Fruit fly (Drosophila melanogaster) whole organism, embryonic: ENCODE measurements around the gene CG12106.

Experiments used
- B-H1 ChIP-seq: fragments of 200-800 bp; sonication (Bioruptor generic); IDR thresholded peaks from 3 replicates; pipeline ENCODE4 v1.3.6; 2022; ENCODE audit warnings: missing biosample characterization, missing genetic modification characterization
- Bdp1 ChIP-seq: fragments of 200-800 bp; sonication (Bioruptor generic); optimal IDR thresholded peaks from 3 replicates; lab custom pipeline; 2016; ENCODE audit warnings: missing biosample characterization, missing genetic modification characterization
- CG10147 ChIP-seq: fragments of 200-800 bp; sonication (Bioruptor generic); optimal IDR thresholded peaks from 2 replicates; lab custom pipeline; 2019; ENCODE audit warnings: missing biosample characterization, mild to moderate bottlenecking, missing genetic modification characterization, moderate library complexity
- CG10267 ChIP-seq: fragments of 200-800 bp; sonication (Bioruptor generic); optimal IDR thresholded peaks from 2 replicates; lab custom pipeline; 2018; ENCODE audit warnings: missing biosample characterization, mild to moderate bottlenecking, missing genetic modification characterization, moderate library complexity
- CG10959 ChIP-seq: fragments of 200-800 bp; sonication (Bioruptor generic); IDR thresholded peaks from 2 replicates; pipeline ENCODE4 v1.3.6; 2022; ENCODE audit warnings: missing biosample characterization, missing genetic modification characterization
- CG11085 ChIP-seq: fragments of 200-800 bp; sonication (Bioruptor generic); IDR thresholded peaks from 2 replicates; pipeline ENCODE4 v1.3.6; 2022; ENCODE audit warnings: missing biosample characterization, missing genetic modification characterization
- CG11560 ChIP-seq: fragments of 200-800 bp; sonication (Bioruptor generic); IDR thresholded peaks from 3 replicates; pipeline ENCODE4 v1.3.6; 2022; ENCODE audit warnings: missing biosample characterization, missing genetic modification characterization
- CG13123 ChIP-seq: fragments of 200-800 bp; sonication (Bioruptor generic); optimal IDR thresholded peaks from 2 replicates; lab custom pipeline; 2016; ENCODE audit warnings: missing biosample characterization, missing genetic modification characterization
- CG13775 ChIP-seq: fragments of 200-800 bp; sonication (Bioruptor generic); optimal IDR thresholded peaks from 3 replicates; lab custom pipeline; 2017; ENCODE audit warnings: missing biosample characterization, mild to moderate bottlenecking, missing genetic modification characterization
- CG13894 ChIP-seq: fragments of 200-800 bp; sonication (Bioruptor generic); optimal IDR thresholded peaks from 3 replicates; lab custom pipeline; 2018; ENCODE audit warnings: missing biosample characterization, mild to moderate bottlenecking, missing genetic modification characterization, moderate library complexity
- CG15011 ChIP-seq: fragments of 200-800 bp; sonication (Bioruptor generic); optimal IDR thresholded peaks from 3 replicates; lab custom pipeline; 2018; ENCODE audit warnings: missing biosample characterization, mild to moderate bottlenecking, missing genetic modification characterization
- CG1602 ChIP-seq: fragments of 200-800 bp; sonication (Bioruptor generic); optimal IDR thresholded peaks from 3 replicates; lab custom pipeline; 2016; ENCODE audit warnings: missing biosample characterization, missing genetic modification characterization
- CG17328 ChIP-seq: fragments of 200-800 bp; sonication (Bioruptor generic); IDR thresholded peaks from 2 replicates; pipeline ENCODE4 v1.3.6; 2022; ENCODE audit warnings: missing biosample characterization, missing genetic modification characterization
- CG17568 ChIP-seq: fragments of 200-800 bp; sonication (Bioruptor generic); optimal IDR thresholded peaks from 2 replicates; lab custom pipeline; 2018; ENCODE audit warnings: missing biosample characterization, mild to moderate bottlenecking, missing genetic modification characterization, moderate library complexity
- CG1832 ChIP-seq: fragments of 200-800 bp; sonication (Bioruptor generic); optimal IDR thresholded peaks from 2 replicates; lab custom pipeline; 2017; ENCODE audit warnings: missing biosample characterization, mild to moderate bottlenecking, missing genetic modification characterization, inconsistent platforms
- CG30403 ChIP-seq: fragments of 200-800 bp; sonication (Bioruptor generic); optimal IDR thresholded peaks from 3 replicates; lab custom pipeline; 2016; ENCODE audit warnings: missing biosample characterization, missing genetic modification characterization
- CG3995 ChIP-seq: fragments of 200-800 bp; sonication (Bioruptor generic); optimal IDR thresholded peaks from 3 replicates; lab custom pipeline; 2016; ENCODE audit warnings: missing biosample characterization, missing genetic modification characterization
- CG4820 ChIP-seq: fragments of 200-800 bp; sonication (Bioruptor generic); optimal IDR thresholded peaks from 3 replicates; lab custom pipeline; 2016; ENCODE audit warnings: missing biosample characterization, missing genetic modification characterization
- CG5245 ChIP-seq: fragments of 200-800 bp; sonication (Bioruptor generic); optimal IDR thresholded peaks from 3 replicates; lab custom pipeline; 2016; ENCODE audit warnings: missing biosample characterization, missing genetic modification characterization
- CG6683 ChIP-seq: fragments of 200-800 bp; sonication (Bioruptor generic); optimal IDR thresholded peaks from 2 replicates; lab custom pipeline; 2017; ENCODE audit warnings: missing biosample characterization, mild to moderate bottlenecking, missing genetic modification characterization, missing genetic modification reagents
- CG7556 ChIP-seq: fragments of 200-800 bp; sonication (Bioruptor generic); optimal IDR thresholded peaks from 2 replicates; lab custom pipeline; 2017; ENCODE audit warnings: missing biosample characterization, mild to moderate bottlenecking, missing genetic modification characterization
- CG8359 ChIP-seq: fragments of 200-800 bp; sonication (Bioruptor generic); optimal IDR thresholded peaks from 2 replicates; lab custom pipeline; 2017; ENCODE audit warnings: missing biosample characterization, mild to moderate bottlenecking, missing genetic modification characterization, borderline replicate concordance
- CG8388 ChIP-seq: fragments of 200-800 bp; sonication (Bioruptor generic); optimal IDR thresholded peaks from 2 replicates; lab custom pipeline; 2019; ENCODE audit warnings: missing biosample characterization, mild to moderate bottlenecking, missing genetic modification characterization, moderate library complexity
- CoRest ChIP-seq: fragments of 200-800 bp; sonication (Bioruptor generic); optimal IDR thresholded peaks from 3 replicates; lab custom pipeline; 2018; ENCODE audit warnings: missing biosample characterization, mild to moderate bottlenecking, missing genetic modification characterization, moderate library complexity
- CrebB ChIP-seq: fragments of 200-800 bp; sonication (Bioruptor generic); optimal IDR thresholded peaks from 3 replicates; lab custom pipeline; 2018; ENCODE audit warnings: missing biosample characterization, mild to moderate bottlenecking, missing genetic modification characterization
- Dip2 ChIP-seq: fragments of 200-800 bp; sonication (Bioruptor generic); IDR thresholded peaks from 2 replicates; pipeline ENCODE4 v1.3.6; 2022; ENCODE audit warnings: missing biosample characterization, missing genetic modification characterization
- Ets97D ChIP-seq: fragments of 200-800 bp; sonication (Bioruptor generic); optimal IDR thresholded peaks from 3 replicates; lab custom pipeline; 2016; ENCODE audit warnings: missing biosample characterization, missing genetic modification characterization
- Gug ChIP-seq: fragments of 200-800 bp; sonication (Bioruptor generic); IDR thresholded peaks from 4 replicates; pipeline ENCODE4 v1.3.6; 2022; ENCODE audit warnings: missing biosample characterization, missing genetic modification characterization
- HLH3B ChIP-seq: fragments of 200-800 bp; sonication (Bioruptor generic); IDR thresholded peaks from 2 replicates; pipeline ENCODE4 v1.3.6; 2022; ENCODE audit warnings: missing biosample characterization, missing genetic modification characterization
- Hmr ChIP-seq: fragments of 200-800 bp; sonication (Bioruptor generic); optimal IDR thresholded peaks from 3 replicates; lab custom pipeline; 2017; ENCODE audit warnings: mild to moderate bottlenecking, missing biosample characterization, missing genetic modification reagents, missing genetic modification characterization
- Lhr ChIP-seq: fragments of 200-800 bp; sonication (Bioruptor generic); optimal IDR thresholded peaks from 3 replicates; lab custom pipeline; 2017; ENCODE audit warnings: mild to moderate bottlenecking, missing biosample characterization, missing genetic modification reagents, missing genetic modification characterization
- Nf-YA ChIP-seq: fragments of 200-800 bp; sonication (Bioruptor generic); IDR thresholded peaks from 2 replicates; pipeline ENCODE4 v1.3.6; 2022; ENCODE audit warnings: missing biosample characterization, missing genetic modification characterization
- Nf-YC ChIP-seq: fragments of 200-800 bp; optimal IDR thresholded peaks from 3 replicates; lab custom pipeline; 2019; ENCODE audit warnings: missing biosample characterization, mild to moderate bottlenecking, missing genetic modification characterization, moderate library complexity
- PHDP ChIP-seq: fragments of 200-800 bp; sonication (Bioruptor generic); optimal IDR thresholded peaks from 3 replicates; lab custom pipeline; 2018; ENCODE audit warnings: missing biosample characterization, mild to moderate bottlenecking, missing genetic modification characterization, moderate library complexity
- Rfx ChIP-seq: fragments of 200-800 bp; sonication (Bioruptor generic); IDR thresholded peaks from 2 replicates; pipeline ENCODE4 v1.3.6; 2022; ENCODE audit warnings: missing biosample characterization, missing genetic modification characterization
- Side ChIP-seq: fragments of 200-800 bp; sonication (Bioruptor generic); optimal IDR thresholded peaks from 2 replicates; lab custom pipeline; 2016; ENCODE audit warnings: missing biosample characterization, missing genetic modification characterization
- Sry-β ChIP-seq: fragments of 200-800 bp; sonication (Bioruptor generic); optimal IDR thresholded peaks from 2 replicates; lab custom pipeline; 2018; ENCODE audit warnings: missing biosample characterization, mild to moderate bottlenecking, missing genetic modification characterization, moderate library complexity
- Taf1 ChIP-seq: fragments of 200-800 bp; sonication (Bioruptor generic); IDR thresholded peaks from 2 replicates; pipeline ENCODE4 v1.3.6; 2022; ENCODE audit warnings: missing biosample characterization, missing genetic modification characterization
- ab ChIP-seq: fragments of 200-800 bp; sonication (Bioruptor generic); optimal IDR thresholded peaks from 2 replicates; lab custom pipeline; 2016; ENCODE audit warnings: missing biosample characterization, missing genetic modification characterization
- bbx ChIP-seq: fragments of 200-800 bp; sonication (Bioruptor generic); IDR thresholded peaks from 2 replicates; pipeline ENCODE4 v1.3.6; 2022; ENCODE audit warnings: missing biosample characterization, missing genetic modification characterization; ENCODE audit not compliant: partially characterized antibody
- cg ChIP-seq: fragments of 200-800 bp; sonication (Bioruptor generic); optimal IDR thresholded peaks from 3 replicates; lab custom pipeline; 2019; ENCODE audit warnings: missing biosample characterization, mild to moderate bottlenecking, missing genetic modification characterization, moderate library complexity
- ci ChIP-seq: fragments of 200-800 bp; sonication (Bioruptor generic); IDR thresholded peaks from 3 replicates; pipeline ENCODE4 v1.3.6; 2022; ENCODE audit warnings: missing biosample characterization, missing genetic modification characterization
- h ChIP-seq: fragments of >200 bp; optimal IDR thresholded peaks from 2 replicates; lab custom pipeline; 2017
- hb ChIP-seq: fragments of 200-800 bp; sonication (Bioruptor generic); IDR thresholded peaks from 3 replicates; pipeline ENCODE4 v1.3.6; 2022; ENCODE audit warnings: missing biosample characterization, missing genetic modification characterization; ENCODE audit not compliant: partially characterized antibody
- lola ChIP-seq, 3 experiments: fragments of >200 bp in 2 of 3; fragments of 200-800 bp in 1 of 3; sonication (Bioruptor generic) in 1 of 3; optimal IDR thresholded peaks; 2 replicates each; lab custom pipeline; 2017 to 2019; ENCODE audit warnings: missing biosample characterization in 3 of 3, missing genetic modification characterization in 3 of 3, mild to moderate bottlenecking in 1 of 3, moderate library complexity in 1 of 3
- mirr ChIP-seq: fragments of 200-800 bp; sonication (Bioruptor generic); optimal IDR thresholded peaks from 3 replicates; lab custom pipeline; 2018; ENCODE audit warnings: missing biosample characterization, mild to moderate bottlenecking, missing genetic modification characterization
- sd ChIP-seq: fragments of 200-800 bp; sonication (Bioruptor generic); optimal IDR thresholded peaks from 3 replicates; lab custom pipeline; 2018; ENCODE audit warnings: missing biosample characterization, mild to moderate bottlenecking, missing genetic modification characterization, moderate library complexity
- sim ChIP-seq: fragments of 200-800 bp; sonication (Bioruptor generic); IDR thresholded peaks from 2 replicates; pipeline ENCODE4 v1.3.6; 2022; ENCODE audit warnings: missing biosample characterization, missing genetic modification characterization
- sqz ChIP-seq: fragments of 200-800 bp; sonication (Bioruptor generic); optimal IDR thresholded peaks from 3 replicates; lab custom pipeline; 2018; ENCODE audit warnings: missing biosample characterization, mild to moderate bottlenecking, missing genetic modification characterization

The CG12106 gene

dm6 chrX:9201866-9202681, 8.4 kb downstream of the CG12106 start (continued):
- TF ChIP-seq CoRest (tag; lab: Kevin White, UChicago) (peak; percentile 76), Rfx (GFP tag; lab: Robert Waterston, UW) (peak; percentile 98), Dip2 (GFP tag; lab: Robert Waterston, UW) (no peak), Nf-YC (tag; lab: Kevin White, UChicago) (peak; percentile 56), HLH3B (peak; percentile 67), Gug (GFP tag; lab: Robert Waterston, UW) (peak; percentile 94), CG4820 (GFP tag; lab: Kevin White, UChicago) (no peak), CG1602 (GFP tag; lab: Kevin White, UChicago) (no peak), Nf-YA (GFP tag; lab: Robert Waterston, UW) (peak; percentile 47; the same call in 1 of the 2 replicates), CG13123 (GFP tag; lab: Kevin White, UChicago) (no peak), PHDP (tag; lab: Kevin White, UChicago) (peak; percentile 81), CG7556 (GFP tag; lab: Kevin White, UChicago) (peak; percentile 83), CG6683 (GFP tag; lab: Kevin White, UChicago) (peak; percentile 68), ci (GFP tag; lab: Robert Waterston, UW) (peak; percentile 61; the same call in 1 of the 3 replicates), CG13894 (tag; lab: Kevin White, UChicago) (peak; percentile 82), Bdp1 (GFP tag; lab: Kevin White, UChicago) (peak; percentile 31), Lhr (GFP tag; lab: Kevin White, UChicago) (no peak), CrebB (peak; percentile 38), bbx (GFP tag; lab: Robert Waterston, UW) (no peak), hb (GFP tag; lab: Robert Waterston, UW) (no peak), Side (GFP tag; lab: Kevin White, UChicago) (no peak), cg (no peak), Ets97D (no peak), CG17328 (GFP tag; lab: Robert Waterston, UW) (peak; percentile 40; the same call in 1 of the 2 replicates), CG1832 (GFP tag; lab: Kevin White, UChicago) (no peak), Sry-β (no peak), CG13775 (GFP tag; lab: Kevin White, UChicago) (peak; percentile 79), CG11560 (peak; percentile 79), Taf1 (GFP tag; lab: Robert Waterston, UW) (peak; percentile 71), CG10267 (peak; percentile 67), sqz (GFP tag; lab: Kevin White, UChicago) (no peak), CG17568 (GFP tag; lab: Kevin White, UChicago) (peak; percentile 36), lola (GFP tag; optimal IDR thresholded peaks at IDR 0.05; lab: Kevin White, UChicago) (peak in 1 of 3 experiments; percentile 35), CG15011 (peak; percentile 27), CG10959 (GFP tag; lab: Robert Waterston, UW) (0 out of 2 replicates have a peak, but pooled peaks have one; percentile 38), CG10147 (peak; percentile 35), CG5245 (no peak), CG8359 (GFP tag; lab: Kevin White, UChicago) (no peak), sim (GFP tag; lab: Robert Waterston, UW) (0 out of 2 replicates have a peak, but pooled peaks have one; percentile 22), mirr (GFP tag; lab: Kevin White, UChicago) (peak; percentile 77), ab (GFP tag; lab: Kevin White, UChicago) (no peak), Hmr (GFP tag; lab: Kevin White, UChicago) (peak; percentile 90), CG11085 (peak; percentile 81), CG8388 (peak; percentile 21), sd (peak; percentile 65), CG30403 (GFP tag; lab: Kevin White, UChicago) (peak; percentile 54), B-H1 (GFP tag; lab: Robert Waterston, UW) (peak; percentile 49), CG3995 (GFP tag; lab: Kevin White, UChicago) (no peak), h (lab: Kevin White, UChicago) (no peak)
